Fruit fly (Drosophila melanogaster) whole organism: ENCODE data around the gene NitFhit.

Source experiments
- EcR ChIP-seq, 2 experiments: fragments of >200 bp; optimal IDR thresholded peaks; 2 replicates each; lab custom pipeline; 2017; ENCODE audit warnings: missing biosample characterization in 2 of 2, missing genetic modification characterization in 2 of 2, missing genetic modification reagents in 2 of 2
- psq ChIP-seq: fragments of >200 bp; optimal IDR thresholded peaks from 2 replicates; lab custom pipeline; 2017

- TF ChIP-seq EcR (GFP tag; optimal IDR thresholded peaks at IDR 0.05; lab: Kevin White, UChicago) (no peak), psq (lab: Kevin White, UChicago) (no peak)
Observed at dm6 chr3L:233251-233650, 29.7 kb downstream of the NitFhit start, which contains the start of gene CG34453.
